Worm (Caenorhabditis elegans) whole organism, L3 larva: ENCODE measurements around the gene ceh-31.

ENCODE experiments used
- R02D3.7 ChIP-seq: fragments of 150-350 bp; optimal IDR thresholded peaks from 2 replicates; lab custom pipeline; 2014; ENCODE audit warnings: missing biosample characterization, missing genetic modification characterization
- ZK546.5 ChIP-seq: sonication (generic microtip); optimal IDR thresholded peaks from 2 replicates; lab custom pipeline; 2017; ENCODE audit warnings: missing biosample characterization, missing genetic modification characterization
- aly-2 ChIP-seq: fragments of 150-350 bp; optimal IDR thresholded peaks from 2 replicates; lab custom pipeline; 2014; ENCODE audit warnings: missing biosample characterization, missing genetic modification characterization
- ama-1 ChIP-seq: fragments of 150-350 bp; optimal IDR thresholded peaks from 2 replicates; lab custom pipeline; 2018
- ceh-16 ChIP-seq: sonication (generic microtip); optimal IDR thresholded peaks from 2 replicates; lab custom pipeline; 2017; ENCODE audit warnings: missing biosample characterization, missing genetic modification characterization
- ceh-28 ChIP-seq: fragments of 150-350 bp; optimal IDR thresholded peaks from 2 replicates; lab custom pipeline; 2014; ENCODE audit warnings: missing biosample characterization, missing genetic modification reagents, missing genetic modification characterization
- ceh-82 ChIP-seq: fragments of 150-350 bp; optimal IDR thresholded peaks from 2 replicates; lab custom pipeline; 2014; ENCODE audit warnings: missing biosample characterization, missing genetic modification characterization
- ceh-9 ChIP-seq: sonication (generic microtip); optimal IDR thresholded peaks from 2 replicates; lab custom pipeline; 2018; ENCODE audit warnings: missing biosample characterization, missing genetic modification characterization
- daf-12 ChIP-seq: fragments of 150-350 bp; optimal IDR thresholded peaks from 2 replicates; lab custom pipeline; 2014; ENCODE audit warnings: missing biosample characterization, missing genetic modification reagents, missing genetic modification characterization
- egl-5 ChIP-seq: fragments of 150-350 bp; optimal IDR thresholded peaks from 2 replicates; lab custom pipeline; 2017; ENCODE audit warnings: missing biosample characterization, missing genetic modification reagents, missing genetic modification characterization, inconsistent platforms
- elt-1 ChIP-seq: fragments of 150-350 bp; optimal IDR thresholded peaks from 2 replicates; lab custom pipeline; 2014; ENCODE audit warnings: missing biosample characterization, missing genetic modification characterization
- elt-2 ChIP-seq: sonication (generic microtip); optimal IDR thresholded peaks from 2 replicates; lab custom pipeline; 2016; ENCODE audit warnings: missing genetic modification reagents, mild to moderate bottlenecking, missing genetic modification characterization, missing compliant biosample characterization
- elt-3 ChIP-seq, 3 experiments: fragments of 150-350 bp in 1 of 3; sonication (generic microtip) in 2 of 3; optimal IDR thresholded peaks; 2 replicates in 2 of 3; 4 replicates in 1 of 3; lab custom pipeline; 2014 to 2017; ENCODE audit warnings: missing biosample characterization in 3 of 3, missing genetic modification characterization in 3 of 3
- fkh-10 ChIP-seq: sonication (generic microtip); optimal IDR thresholded peaks from 2 replicates; lab custom pipeline; 2017; ENCODE audit warnings: missing biosample characterization, missing genetic modification reagents, missing genetic modification characterization
- fos-1 ChIP-seq: fragments of 150-350 bp; optimal IDR thresholded peaks from 2 replicates; lab custom pipeline; 2014; ENCODE audit warnings: missing biosample characterization, missing genetic modification characterization
- hmg-11 ChIP-seq: sonication (generic microtip); optimal IDR thresholded peaks from 2 replicates; lab custom pipeline; 2016; ENCODE audit warnings: missing genetic modification characterization, missing compliant biosample characterization
- jun-1 ChIP-seq: fragments of 150-350 bp; optimal IDR thresholded peaks from 2 replicates; lab custom pipeline; 2014; ENCODE audit warnings: missing biosample characterization, missing genetic modification reagents, missing genetic modification characterization
- lin-39 ChIP-seq: fragments of 150-350 bp; optimal IDR thresholded peaks from 2 replicates; lab custom pipeline; 2018; ENCODE audit warnings: missing biosample characterization, missing genetic modification reagents, missing genetic modification characterization
- lsy-12 ChIP-seq: sonication (generic microtip); optimal IDR thresholded peaks from 2 replicates; lab custom pipeline; 2016; ENCODE audit warnings: mild to moderate bottlenecking, missing genetic modification characterization, missing compliant biosample characterization
- mdl-1 ChIP-seq: fragments of 150-350 bp; optimal IDR thresholded peaks from 2 replicates; lab custom pipeline; 2014; ENCODE audit warnings: missing biosample characterization, missing genetic modification characterization
- mml-1 ChIP-seq: fragments of 150-350 bp; sonication (generic microtip); optimal IDR thresholded peaks from 3 replicates; lab custom pipeline; 2014; ENCODE audit warnings: missing biosample characterization, missing genetic modification characterization
- nfya-1 ChIP-seq: sonication (generic microtip); optimal IDR thresholded peaks from 2 replicates; lab custom pipeline; 2017; ENCODE audit warnings: missing genetic modification characterization, mild to moderate bottlenecking, missing compliant biosample characterization, antibody characterized with exemption, moderate library complexity; ENCODE audit not compliant: insufficient read depth
- nhr-11 ChIP-seq: fragments of 150-350 bp; optimal IDR thresholded peaks from 2 replicates; lab custom pipeline; 2014; ENCODE audit warnings: missing biosample characterization, missing genetic modification characterization
- nhr-12 ChIP-seq: fragments of 150-350 bp; optimal IDR thresholded peaks from 2 replicates; lab custom pipeline; 2014; ENCODE audit warnings: missing biosample characterization, missing genetic modification characterization
- nhr-23 ChIP-seq: fragments of 150-350 bp; optimal IDR thresholded peaks from 2 replicates; lab custom pipeline; 2014; ENCODE audit warnings: missing biosample characterization, missing genetic modification reagents, missing genetic modification characterization
- nhr-237 ChIP-seq: fragments of 150-350 bp; optimal IDR thresholded peaks from 2 replicates; lab custom pipeline; 2014; ENCODE audit warnings: missing biosample characterization, missing genetic modification characterization
- nhr-25 ChIP-seq: sonication (generic microtip); optimal IDR thresholded peaks from 2 replicates; lab custom pipeline; 2017; ENCODE audit warnings: missing biosample characterization, missing genetic modification characterization
- nhr-43 ChIP-seq: sonication (generic microtip); optimal IDR thresholded peaks from 2 replicates; lab custom pipeline; 2016; ENCODE audit warnings: mild to moderate bottlenecking, missing genetic modification characterization, missing compliant biosample characterization; ENCODE audit not compliant: poor library complexity, severe bottlenecking
- nhr-67 ChIP-seq: fragments of 150-350 bp; optimal IDR thresholded peaks from 2 replicates; lab custom pipeline; 2014; ENCODE audit warnings: missing biosample characterization, missing genetic modification characterization
- nhr-76 ChIP-seq: fragments of 150-350 bp; sonication (generic microtip); optimal IDR thresholded peaks from 5 replicates; lab custom pipeline; 2014; ENCODE audit warnings: missing biosample characterization, missing genetic modification characterization
- nhr-77 ChIP-seq: fragments of 150-350 bp; optimal IDR thresholded peaks from 2 replicates; lab custom pipeline; 2014; ENCODE audit warnings: missing biosample characterization, missing genetic modification characterization
- pha-4 ChIP-seq: fragments of 150-350 bp; optimal IDR thresholded peaks from 2 replicates; lab custom pipeline; 2014; ENCODE audit warnings: missing biosample characterization, missing genetic modification reagents, missing genetic modification characterization
- pqm-1 ChIP-seq: fragments of 150-350 bp; optimal IDR thresholded peaks from 2 replicates; lab custom pipeline; 2017; ENCODE audit warnings: missing biosample characterization, missing genetic modification characterization, inconsistent platforms
- sea-2 ChIP-seq: fragments of 150-350 bp; sonication (generic microtip); optimal IDR thresholded peaks from 4 replicates; lab custom pipeline; 2014; ENCODE audit warnings: missing biosample characterization, missing genetic modification reagents, missing genetic modification characterization
- skn-1 ChIP-seq: fragments of 150-350 bp; optimal IDR thresholded peaks from 2 replicates; lab custom pipeline; 2014; ENCODE audit warnings: missing biosample characterization, missing genetic modification characterization
- snpc-4 ChIP-seq: fragments of 150-350 bp; optimal IDR thresholded peaks from 2 replicates; lab custom pipeline; 2014; ENCODE audit warnings: missing biosample characterization, missing genetic modification characterization
- unc-39 ChIP-seq: sonication (generic microtip); optimal IDR thresholded peaks from 4 replicates; lab custom pipeline; 2017; ENCODE audit warnings: missing biosample characterization, missing genetic modification characterization
- unc-62 ChIP-seq: fragments of 150-350 bp; sonication (generic microtip); optimal IDR thresholded peaks from 4 replicates; lab custom pipeline; 2014; ENCODE audit warnings: missing biosample characterization, missing genetic modification reagents, missing genetic modification characterization
- zag-1 ChIP-seq: fragments of 150-350 bp; optimal IDR thresholded peaks from 2 replicates; lab custom pipeline; 2014; ENCODE audit warnings: missing biosample characterization, missing genetic modification characterization
- ztf-11 ChIP-seq: fragments of 150-350 bp; optimal IDR thresholded peaks from 2 replicates; lab custom pipeline; 2014; ENCODE audit warnings: missing biosample characterization, missing genetic modification characterization
- ztf-4 ChIP-seq: fragments of 150-350 bp; optimal IDR thresholded peaks from 2 replicates; lab custom pipeline; 2014; ENCODE audit warnings: missing biosample characterization, missing genetic modification characterization

Gene ceh-31

ce11 chrX:3114306-3115133 is 44.3 kb upstream of the ceh-31 start, which contains the start of gene gpd-2:
TSS of gene gpd-2 (minus strand) at chrX:3114689.
- TF ChIP-seq mml-1, result no peak
- peak; percentile 22 for TF ChIP-seq zag-1 (tag; lab: Kevin White, UChicago)
- no peak for TF ChIP-seq fkh-10 (GFP tag; lab: Kevin White, UChicago)
- peak; percentile 44 for TF ChIP-seq pha-4 (tag; lab: Kevin White, UChicago)
- TF ChIP-seq nhr-77, result no peak
- peak; percentile 26 for TF ChIP-seq skn-1 (tag; lab: Kevin White, UChicago)
- peak; percentile 9 for TF ChIP-seq pqm-1 (tag; lab: Kevin White, UChicago)
- no peak for TF ChIP-seq nhr-25 (tag; lab: Kevin White, UChicago)
- peak; percentile 84 for TF ChIP-seq ama-1 (lab: Kevin White, UChicago)
- TF ChIP-seq, all 47 proteins: peak for 5

ce11 chrX:3113693-3114092 is 43.5 kb upstream of the ceh-31 start:
- peak; percentile 9 for TF ChIP-seq ama-1 (lab: Kevin White, UChicago)

- TF ChIP-seq R02D3.7 (tag; lab: Kevin White, UChicago), result no peak
- TF ChIP-seq ama-1 (lab: Kevin White, UChicago), result peak; percentile 97
- no peak for TF ChIP-seq aly-2
- TF ChIP-seq mdl-1 (tag; lab: Kevin White, UChicago), result no peak
- TF ChIP-seq nhr-77, result no peak
- no peak for TF ChIP-seq ceh-82 (tag; lab: Kevin White, UChicago)
- no peak for TF ChIP-seq elt-2 (tag; lab: Kevin White, UChicago)
- no peak for TF ChIP-seq lin-39 (tag; lab: Kevin White, UChicago)
- TF ChIP-seq nhr-23 (tag; lab: Kevin White, UChicago), result no peak
- TF ChIP-seq nhr-67, result no peak
- TF ChIP-seq fkh-10 (GFP tag; lab: Kevin White, UChicago), result no peak
- no peak for TF ChIP-seq lsy-12 (tag; lab: Kevin White, UChicago)
- no peak for TF ChIP-seq pqm-1 (tag; lab: Kevin White, UChicago)
- no peak for TF ChIP-seq nhr-12 (tag; lab: Kevin White, UChicago)
- TF ChIP-seq nhr-43 (tag; lab: Kevin White, UChicago), result peak; percentile 71
- no peak for TF ChIP-seq nfya-1 (tag; lab: Kevin White, UChicago)
Observed at ce11 chrX:3112946-3113427, 42.8 kb upstream of the ceh-31 start, which contains the start of gene gpd-3. TSS of gene gpd-3 (minus strand) at chrX:3113341.

- TF ChIP-seq nhr-76 (tag; lab: Kevin White, UChicago) (no peak), jun-1 (tag; lab: Kevin White, UChicago) (no peak), ZK546.5 (tag; lab: Kevin White, UChicago) (no peak), zag-1 (tag; lab: Kevin White, UChicago) (no peak), hmg-11 (no peak), ztf-4 (tag; lab: Kevin White, UChicago) (no peak), nhr-43 (tag; lab: Kevin White, UChicago) (peak; percentile 52), egl-5 (tag; lab: Kevin White, UChicago) (no peak), daf-12 (tag; lab: Kevin White, UChicago) (no peak), elt-1 (tag; lab: Kevin White, UChicago) (no peak), mdl-1 (tag; lab: Kevin White, UChicago) (no peak), pha-4 (tag; lab: Kevin White, UChicago) (peak; percentile 86), lin-39 (tag; lab: Kevin White, UChicago) (no peak), ceh-82 (tag; lab: Kevin White, UChicago) (no peak), nhr-237 (tag; lab: Kevin White, UChicago) (no peak), ama-1 (lab: Kevin White, UChicago) (peak; percentile 95), ztf-11 (tag; lab: Kevin White, UChicago) (no peak), nhr-25 (tag; lab: Kevin White, UChicago) (peak; percentile 74), nhr-77 (no peak), aly-2 (no peak), elt-2 (tag; lab: Kevin White, UChicago) (peak; percentile 32), snpc-4 (no peak), ceh-16 (no peak), skn-1 (tag; lab: Kevin White, UChicago) (no peak), pqm-1 (tag; lab: Kevin White, UChicago) (no peak), R02D3.7 (tag; lab: Kevin White, UChicago) (no peak), lsy-12 (tag; lab: Kevin White, UChicago) (peak; percentile 42), nhr-23 (tag; lab: Kevin White, UChicago) (no peak), unc-62 (GFP tag; lab: Kevin White, UChicago) (no peak), sea-2 (GFP tag; lab: Kevin White, UChicago) (no peak), nfya-1 (tag; lab: Kevin White, UChicago) (peak; percentile 42), mml-1 (no peak), unc-39 (tag; lab: Kevin White, UChicago) (no peak), ceh-9 (no peak), fos-1 (tag; lab: Kevin White, UChicago) (no peak), nhr-11 (no peak), ceh-28 (tag; lab: Kevin White, UChicago) (no peak), elt-3 (tag; optimal IDR thresholded peaks at IDR 0.05; lab: Kevin White, UChicago) (no peak)
Observed at ce11 chrX:3111687-3112086, 41.5 kb upstream of the ceh-31 start.
